Fruit fly (Drosophila melanogaster) whole organism, embryonic: ENCODE data around the gene barr.
A peak's percentile ranks its signal among the peaks of the same experiment; 100 is the strongest.

Source experiments
- Awh ChIP-seq: fragments of 200-800 bp; sonication (Bioruptor generic); IDR thresholded peaks from 2 replicates; pipeline ENCODE4, ENCODE4 v1.3.6; 2022; ENCODE audit warnings: missing biosample characterization, missing genetic modification characterization
- B-H2 ChIP-seq: fragments of 200-800 bp; sonication (Bioruptor generic); optimal IDR thresholded peaks from 2 replicates; lab custom pipeline; 2018; ENCODE audit warnings: missing biosample characterization, mild to moderate bottlenecking, missing genetic modification characterization
- BEAF-32 ChIP-seq: fragments of 200-800 bp; sonication (Bioruptor generic); optimal IDR thresholded peaks from 3 replicates; lab custom pipeline; 2017; ENCODE audit warnings: missing biosample characterization, missing genetic modification characterization, mild to moderate bottlenecking, moderate library complexity, missing genetic modification reagents
- CG10565 ChIP-seq: fragments of 200-800 bp; sonication (Bioruptor generic); optimal IDR thresholded peaks from 3 replicates; lab custom pipeline; 2016; ENCODE audit warnings: missing biosample characterization, mild to moderate bottlenecking, missing genetic modification characterization
- CG12219 ChIP-seq: fragments of 200-800 bp; sonication (Bioruptor generic); optimal IDR thresholded peaks from 3 replicates; lab custom pipeline; 2018; ENCODE audit warnings: missing biosample characterization, mild to moderate bottlenecking, missing genetic modification characterization
- CG1233 ChIP-seq: fragments of 200-800 bp; sonication (Bioruptor generic); optimal IDR thresholded peaks from 4 replicates; lab custom pipeline; 2018; ENCODE audit warnings: missing biosample characterization, mild to moderate bottlenecking, missing genetic modification characterization
- CG12391 ChIP-seq: fragments of 200-800 bp; sonication (Bioruptor generic); optimal IDR thresholded peaks from 3 replicates; lab custom pipeline; 2018; ENCODE audit warnings: missing biosample characterization, mild to moderate bottlenecking, missing genetic modification characterization, moderate library complexity
- CG13775 ChIP-seq: fragments of 200-800 bp; sonication (Bioruptor generic); optimal IDR thresholded peaks from 3 replicates; lab custom pipeline; 2017; ENCODE audit warnings: missing biosample characterization, mild to moderate bottlenecking, missing genetic modification characterization
- CG17385 ChIP-seq: fragments of 200-800 bp; sonication (Bioruptor generic); optimal IDR thresholded peaks from 3 replicates; lab custom pipeline; 2018; ENCODE audit warnings: missing biosample characterization, mild to moderate bottlenecking, missing genetic modification characterization
- CG2875 ChIP-seq: fragments of 200-800 bp; sonication (Bioruptor generic); optimal IDR thresholded peaks from 2 replicates; lab custom pipeline; 2017; ENCODE audit warnings: missing biosample characterization, mild to moderate bottlenecking, missing genetic modification characterization, missing genetic modification reagents
- CG43689 ChIP-seq: fragments of 200-800 bp; sonication (Bioruptor generic); IDR thresholded peaks from 2 replicates; pipeline ENCODE4 v1.3.6; 2022; ENCODE audit warnings: missing biosample characterization, missing genetic modification characterization
- CG4617 ChIP-seq: fragments of 200-800 bp; sonication (Bioruptor generic); optimal IDR thresholded peaks from 3 replicates; lab custom pipeline; 2016; ENCODE audit warnings: missing biosample characterization, missing genetic modification characterization, borderline replicate concordance
- CG4707 ChIP-seq: fragments of 200-800 bp; sonication (Bioruptor generic); optimal IDR thresholded peaks from 2 replicates; lab custom pipeline; 2018; ENCODE audit warnings: missing biosample characterization, mild to moderate bottlenecking, missing genetic modification characterization, moderate library complexity
- CG6813 ChIP-seq: fragments of 200-800 bp; sonication (Bioruptor generic); optimal IDR thresholded peaks from 2 replicates; lab custom pipeline; 2017; ENCODE audit warnings: missing biosample characterization, missing genetic modification characterization, mild to moderate bottlenecking, moderate library complexity, missing genetic modification reagents
- CG8359 ChIP-seq: fragments of 200-800 bp; sonication (Bioruptor generic); optimal IDR thresholded peaks from 2 replicates; lab custom pipeline; 2017; ENCODE audit warnings: missing biosample characterization, mild to moderate bottlenecking, missing genetic modification characterization, borderline replicate concordance
- CG8944 ChIP-seq: fragments of 200-800 bp; sonication (Bioruptor generic); optimal IDR thresholded peaks from 3 replicates; lab custom pipeline; 2016; ENCODE audit warnings: missing biosample characterization, missing genetic modification characterization
- CG9797 ChIP-seq: fragments of 200-800 bp; sonication (Bioruptor generic); optimal IDR thresholded peaks from 3 replicates; lab custom pipeline; 2018; ENCODE audit warnings: missing biosample characterization, mild to moderate bottlenecking, missing genetic modification characterization
- CG9876 ChIP-seq: fragments of 200-800 bp; sonication (Bioruptor generic); optimal IDR thresholded peaks from 2 replicates; lab custom pipeline; 2016; ENCODE audit warnings: missing biosample characterization, missing genetic modification characterization
- Chrac-16 ChIP-seq: fragments of 200-800 bp; sonication (Bioruptor generic); optimal IDR thresholded peaks from 3 replicates; lab custom pipeline; 2016; ENCODE audit warnings: missing biosample characterization, missing genetic modification characterization
- Dfd ChIP-seq, 2 experiments: fragments of >200 bp; optimal IDR thresholded peaks; 2 replicates each; lab custom pipeline; 2017; ENCODE audit warnings: missing biosample characterization in 2 of 2, missing genetic modification characterization in 2 of 2
- Dip2 ChIP-seq: fragments of 200-800 bp; sonication (Bioruptor generic); IDR thresholded peaks from 2 replicates; pipeline ENCODE4 v1.3.6; 2022; ENCODE audit warnings: missing biosample characterization, missing genetic modification characterization
- E2f2 ChIP-seq: fragments of 200-800 bp; sonication (Bioruptor generic); IDR thresholded peaks from 2 replicates; pipeline ENCODE4 v1.3.6; 2022; ENCODE audit warnings: missing biosample characterization, missing genetic modification characterization
- H15 ChIP-seq: fragments of 200-800 bp; sonication (Bioruptor generic); IDR thresholded peaks from 3 replicates; pipeline ENCODE4 v1.3.6; 2022; ENCODE audit warnings: missing biosample characterization, missing genetic modification characterization
- Hmx ChIP-seq: fragments of 200-800 bp; sonication (Bioruptor generic); optimal IDR thresholded peaks from 2 replicates; lab custom pipeline; 2016; ENCODE audit warnings: missing biosample characterization, missing genetic modification characterization
- Hr3 ChIP-seq: fragments of 200-800 bp; sonication (Bioruptor generic); optimal IDR thresholded peaks from 3 replicates; lab custom pipeline; 2016; ENCODE audit warnings: missing biosample characterization, missing genetic modification characterization
- Hr39 ChIP-seq: fragments of >200 bp; optimal IDR thresholded peaks from 2 replicates; lab custom pipeline; 2017
- Max ChIP-seq: fragments of 200-800 bp; sonication (Bioruptor generic); optimal IDR thresholded peaks from 2 replicates; lab custom pipeline; 2016; ENCODE audit warnings: missing biosample characterization, mild to moderate bottlenecking, missing genetic modification characterization
- Mes4 ChIP-seq: fragments of 200-800 bp; sonication (Bioruptor generic); optimal IDR thresholded peaks from 2 replicates; lab custom pipeline; 2016; ENCODE audit warnings: missing biosample characterization, missing genetic modification characterization
- Myb ChIP-seq: fragments of 200-800 bp; sonication (Bioruptor generic); optimal IDR thresholded peaks from 2 replicates; lab custom pipeline; 2016; ENCODE audit warnings: missing biosample characterization, missing genetic modification characterization
- NFAT ChIP-seq: fragments of 200-800 bp; sonication (Bioruptor generic); IDR thresholded peaks from 2 replicates; pipeline ENCODE4 v1.3.6; 2022; ENCODE audit warnings: missing biosample characterization, missing genetic modification characterization
- Neu2 ChIP-seq: fragments of 200-800 bp; sonication (Bioruptor generic); optimal IDR thresholded peaks from 3 replicates; lab custom pipeline; 2016; ENCODE audit warnings: missing biosample characterization, missing genetic modification characterization, borderline replicate concordance
- Ravus ChIP-seq: fragments of 200-800 bp; sonication (Bioruptor generic); IDR thresholded peaks from 2 replicates; pipeline ENCODE4 v1.3.6; 2022; ENCODE audit warnings: missing biosample characterization, missing genetic modification characterization
- Ssrp ChIP-seq: fragments of 200-800 bp; sonication (Bioruptor generic); optimal IDR thresholded peaks from 2 replicates; lab custom pipeline; 2018; ENCODE audit warnings: missing biosample characterization, mild to moderate bottlenecking, missing genetic modification characterization, moderate library complexity
- Usf ChIP-seq: fragments of 200-800 bp; sonication (Bioruptor generic); optimal IDR thresholded peaks from 2 replicates; lab custom pipeline; 2017; ENCODE audit warnings: missing genotype, missing biosample characterization, missing genetic modification characterization
- Xrp1 ChIP-seq: fragments of 200-800 bp; sonication (Bioruptor generic); IDR thresholded peaks from 2 replicates; pipeline ENCODE4 v1.3.6; 2022; ENCODE audit warnings: missing biosample characterization, missing genetic modification characterization
- abd-A ChIP-seq: fragments of 200-800 bp; sonication (Bioruptor generic); optimal IDR thresholded peaks from 3 replicates; lab custom pipeline; 2019; ENCODE audit warnings: missing biosample characterization, mild to moderate bottlenecking, missing genetic modification characterization, moderate library complexity
- caup ChIP-seq: fragments of 200-800 bp; sonication (Bioruptor generic); optimal IDR thresholded peaks from 3 replicates; lab custom pipeline; 2017; ENCODE audit warnings: missing biosample characterization, mild to moderate bottlenecking, missing genetic modification characterization, moderate library complexity; ENCODE audit not compliant: severe bottlenecking
- cwo ChIP-seq: fragments of 200-800 bp; sonication (Bioruptor generic); optimal IDR thresholded peaks from 3 replicates; lab custom pipeline; 2017; ENCODE audit warnings: missing biosample characterization, missing genetic modification characterization, mild to moderate bottlenecking, moderate library complexity, missing genetic modification reagents
- da ChIP-seq: fragments of 200-800 bp; sonication (Bioruptor generic); optimal IDR thresholded peaks from 2 replicates; lab custom pipeline; 2016; ENCODE audit warnings: missing biosample characterization, missing genetic modification characterization
- dmrt11E ChIP-seq: fragments of 200-800 bp; sonication (Bioruptor generic); optimal IDR thresholded peaks from 3 replicates; lab custom pipeline; 2018; ENCODE audit warnings: missing biosample characterization, mild to moderate bottlenecking, missing genetic modification characterization, moderate library complexity
- esg ChIP-seq: fragments of 200-800 bp; sonication (Bioruptor generic); conservative IDR thresholded peaks from 2 replicates; pipeline ENCODE4 v1.3.6; 2022; ENCODE audit warnings: missing biosample characterization, missing genetic modification characterization
- gcm ChIP-seq: fragments of 200-800 bp; sonication (Bioruptor generic); optimal IDR thresholded peaks from 2 replicates; lab custom pipeline; 2019; ENCODE audit warnings: missing biosample characterization, mild to moderate bottlenecking, missing genetic modification characterization, moderate library complexity
- ind ChIP-seq: fragments of 200-800 bp; sonication (Bioruptor generic); optimal IDR thresholded peaks from 3 replicates; lab custom pipeline; 2016; ENCODE audit warnings: missing biosample characterization, missing genetic modification characterization
- kah ChIP-seq: fragments of 200-800 bp; sonication (Bioruptor generic); optimal IDR thresholded peaks from 2 replicates; lab custom pipeline; 2018; ENCODE audit warnings: missing biosample characterization, mild to moderate bottlenecking, missing genetic modification characterization
- mld ChIP-seq: fragments of 200-800 bp; sonication (Bioruptor generic); IDR thresholded peaks from 3 replicates; pipeline ENCODE4 v1.3.6; 2022; ENCODE audit warnings: missing biosample characterization, missing genetic modification characterization; ENCODE audit not compliant: partially characterized antibody
- nerfin-2 ChIP-seq: fragments of 200-800 bp; sonication (Bioruptor generic); IDR thresholded peaks from 2 replicates; pipeline ENCODE4 v1.3.6; 2022; ENCODE audit warnings: missing biosample characterization, missing genetic modification characterization; ENCODE audit not compliant: partially characterized antibody
- org-1 ChIP-seq: fragments of 200-800 bp; sonication (Bioruptor generic); optimal IDR thresholded peaks from 2 replicates; lab custom pipeline; 2017; ENCODE audit warnings: missing biosample characterization, missing genetic modification characterization
- pho ChIP-seq: fragments of 200-800 bp; sonication (Bioruptor generic); optimal IDR thresholded peaks from 2 replicates; lab custom pipeline; 2016; ENCODE audit warnings: missing biosample characterization, missing genetic modification characterization
- sima ChIP-seq: fragments of 200-800 bp; sonication (Bioruptor generic); optimal IDR thresholded peaks from 2 replicates; lab custom pipeline; 2016; ENCODE audit warnings: missing biosample characterization, missing genetic modification characterization

Gene barr

dm6 chr2L:20084785-20085555 is 23.8 kb upstream of the barr start, which contains the start of gene fok (continued):
- TF ChIP-seq Usf (GFP tag; lab: Kevin White, UChicago) (peak; percentile 91), H15 (GFP tag; lab: Robert Waterston, UW) (peak; percentile 87), Awh (GFP tag; lab: Robert Waterston, UW) (peak; percentile 94), CG8359 (GFP tag; lab: Kevin White, UChicago) (peak; percentile 90), cwo (GFP tag; lab: Kevin White, UChicago) (peak; percentile 100), Xrp1 (peak; percentile 96), caup (GFP tag; lab: Kevin White, UChicago) (peak; percentile 97), CG1233 (peak; percentile 97), da (GFP tag; lab: Kevin White, UChicago) (peak; percentile 83), ind (peak; percentile 96), pho (GFP tag; lab: Kevin White, UChicago) (peak; percentile 96), Chrac-16 (GFP tag; lab: Kevin White, UChicago) (peak; percentile 94), abd-A (peak; percentile 97), Hr39 (lab: Kevin White, UChicago) (no peak), sima (peak; percentile 73), Ravus (peak; percentile 78), Myb (GFP tag; lab: Kevin White, UChicago) (peak; percentile 81), NFAT (GFP tag; lab: Robert Waterston, UW) (peak; percentile 82), E2f2 (GFP tag; lab: Robert Waterston, UW) (peak; percentile 81), Dfd (GFP tag; optimal IDR thresholded peaks at IDR 0.05; lab: Kevin White, UChicago) (no peak), Hr3 (GFP tag; lab: Kevin White, UChicago) (peak; percentile 95), CG13775 (GFP tag; lab: Kevin White, UChicago) (peak; percentile 95), CG8944 (GFP tag; lab: Kevin White, UChicago) (peak; percentile 89), Hmx (GFP tag; lab: Kevin White, UChicago) (peak; percentile 94), Mes4 (peak; percentile 88), dmrt11E (tag; lab: Kevin White, UChicago) (peak; percentile 90), org-1 (peak; percentile 96), CG17385 (GFP tag; lab: Kevin White, UChicago) (peak; percentile 94), CG9797 (GFP tag; lab: Kevin White, UChicago) (peak; percentile 63), kah (GFP tag; lab: Kevin White, UChicago) (peak; percentile 91), esg (peak; percentile 93), CG4707 (GFP tag; lab: Kevin White, UChicago) (peak; percentile 87), mld (GFP tag; lab: Robert Waterston, UW) (no peak), CG12391 (tag; lab: Kevin White, UChicago) (peak; percentile 98), CG10565 (GFP tag; lab: Kevin White, UChicago) (peak; percentile 40), gcm (peak; percentile 98), CG4617 (GFP tag; lab: Kevin White, UChicago) (peak; percentile 79), Neu2 (GFP tag; lab: Kevin White, UChicago) (peak; percentile 82), Max (peak; percentile 96), CG43689 (GFP tag; lab: Robert Waterston, UW) (peak; percentile 86), CG2875 (GFP tag; lab: Kevin White, UChicago) (peak; percentile 95), BEAF-32 (GFP tag; lab: Kevin White, UChicago) (peak; percentile 22), CG6813 (GFP tag; lab: Kevin White, UChicago) (peak; percentile 94), Dip2 (GFP tag; lab: Robert Waterston, UW) (no peak), CG9876 (GFP tag; lab: Kevin White, UChicago) (peak; percentile 91), CG12219 (GFP tag; lab: Kevin White, UChicago) (peak; percentile 97), B-H2 (GFP tag; lab: Kevin White, UChicago) (peak; percentile 97), nerfin-2 (GFP tag; lab: Robert Waterston, UW) (no peak; the same call in 1 of the 2 replicates), Ssrp (tag; lab: Kevin White, UChicago) (peak; percentile 93)
